Fruit fly (Drosophila melanogaster): ENCODE results near the gene Tm1.

- TF ChIP-seq psq (optimal IDR thresholded peaks at IDR 0.05), result no peak
- no peak for TF ChIP-seq usp (GFP tag; optimal IDR thresholded peaks at IDR 0.05)
- TF ChIP-seq Dll (optimal IDR thresholded peaks at IDR 0.05), result no peak
Observed at dm6 chr3R:15265406-15266040, 12.5 kb upstream of the Tm1 start, which contains the start of gene ATPsynO.
